Worm (Caenorhabditis elegans) whole organism, L4/young adult: ENCODE data around the gene sup-9.

Experiments used
- W03F9.2 ChIP-seq: fragments of 150-350 bp; optimal IDR thresholded peaks from 2 replicates; lab custom pipeline; 2014; ENCODE audit warnings: missing biosample characterization, missing genetic modification characterization
- dao-5 ChIP-seq: sonication (generic microtip); optimal IDR thresholded peaks from 2 replicates; lab custom pipeline; 2016; ENCODE audit warnings: missing genotype, missing genetic modification characterization, moderate library complexity, missing compliant biosample characterization
- him-1 ChIP-seq: sonication (generic microtip); optimal IDR thresholded peaks from 2 replicates; lab custom pipeline; 2016; ENCODE audit warnings: missing genotype, missing genetic modification reagents, missing genetic modification characterization, missing compliant biosample characterization

DNA sequence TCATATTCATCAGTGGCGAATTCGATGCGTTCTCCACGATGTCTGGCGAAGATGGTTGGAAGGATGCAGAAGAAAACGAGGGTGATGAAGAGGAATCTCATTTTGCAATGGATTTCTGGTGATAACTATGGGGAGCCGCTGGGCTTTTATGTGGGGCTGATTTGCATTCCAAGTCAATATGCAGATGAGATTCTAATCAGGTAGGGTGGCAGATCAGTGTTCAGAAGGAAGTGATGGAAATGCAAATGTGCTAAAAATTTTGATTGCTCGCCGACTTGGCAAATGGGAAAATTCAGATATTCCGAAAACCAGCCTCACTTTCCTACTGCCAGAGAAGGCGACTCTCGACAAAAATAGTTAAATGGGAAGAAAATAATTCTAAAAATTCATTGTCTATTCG, 3.3 kb upstream of the sup-9 start, which contains the start of gene nspf-3:
- TF ChIP-seq W03F9.2 (tag; lab: Kevin White, UChicago) (no peak), him-1 (no peak), dao-5 (no peak)
